Worm (Caenorhabditis elegans) whole organism, L1 larva: ENCODE measurements around the gene spe-39.

ENCODE experiments used
- C04F5.9 ChIP-seq: sonication (generic microtip); optimal IDR thresholded peaks from 2 replicates; lab custom pipeline; 2016; ENCODE audit warnings: missing genetic modification characterization, missing compliant biosample characterization
- ama-1 ChIP-seq: fragments of 150-350 bp; optimal IDR thresholded peaks from 2 replicates; lab custom pipeline; 2014
- blmp-1 ChIP-seq: fragments of 150-350 bp; optimal IDR thresholded peaks from 2 replicates; lab custom pipeline; 2014; ENCODE audit warnings: missing biosample characterization, missing genetic modification characterization
- ces-1 ChIP-seq: fragments of 150-350 bp; optimal IDR thresholded peaks from 2 replicates; lab custom pipeline; 2014; ENCODE audit warnings: missing biosample characterization, missing genetic modification reagents, missing genetic modification characterization
- dsc-1 ChIP-seq: sonication (generic microtip); optimal IDR thresholded peaks from 2 replicates; lab custom pipeline; 2016; ENCODE audit warnings: mild to moderate bottlenecking, missing genetic modification characterization, missing compliant biosample characterization
- efl-1 ChIP-seq, 4 experiments: fragments of 150-350 bp; optimal IDR thresholded peaks in 3 of 4; peaks in 1 of 4; 1 replicate in 1 of 4; 2 replicates in 3 of 4; lab custom pipeline; 2014; ENCODE audit warnings: missing biosample characterization in 2 of 4, missing genetic modification characterization in 2 of 4, missing genetic modification reagents in 2 of 4
- egl-13 ChIP-seq: sonication (generic microtip); optimal IDR thresholded peaks from 2 replicates; lab custom pipeline; 2016; ENCODE audit warnings: missing genotype, missing genetic modification reagents, missing genetic modification characterization, missing compliant biosample characterization
- fkh-4 ChIP-seq: sonication (generic microtip); optimal IDR thresholded peaks from 2 replicates; lab custom pipeline; 2016; ENCODE audit warnings: missing compliant biosample characterization, missing genetic modification characterization, borderline replicate concordance
- fkh-8 ChIP-seq: sonication (generic microtip); optimal IDR thresholded peaks from 2 replicates; lab custom pipeline; 2016; ENCODE audit warnings: mild to moderate bottlenecking, missing genetic modification characterization, missing compliant biosample characterization
- lin-14 ChIP-seq: fragments of 200-800 bp; sonication (Bioruptor generic); optimal IDR thresholded peaks from 2 replicates; lab custom pipeline; 2018; ENCODE audit warnings: mild to moderate bottlenecking, missing genetic modification characterization, moderate library complexity, missing compliant biosample characterization
- lin-39 ChIP-seq: fragments of 150-350 bp; optimal IDR thresholded peaks from 2 replicates; lab custom pipeline; 2014; ENCODE audit warnings: missing biosample characterization, missing genetic modification reagents, missing genetic modification characterization
- mdl-1 ChIP-seq, 2 experiments: fragments of 150-350 bp; optimal IDR thresholded peaks; 2 replicates each; lab custom pipeline; 2014 to 2017; ENCODE audit warnings: missing biosample characterization in 2 of 2, missing genetic modification characterization in 2 of 2, inconsistent platforms in 1 of 2
- nhr-12 ChIP-seq: sonication (generic microtip); optimal IDR thresholded peaks from 2 replicates; lab custom pipeline; 2017; ENCODE audit warnings: missing biosample characterization, missing genetic modification characterization
- nhr-19 ChIP-seq: fragments of 200-800 bp; sonication (Bioruptor generic); conservative IDR thresholded peaks from 2 replicates; pipeline ENCODE4 v1.3.6; 2022; ENCODE audit warnings: missing genetic modification characterization, missing compliant biosample characterization
- nhr-20 ChIP-seq: sonication (generic microtip); optimal IDR thresholded peaks from 2 replicates; lab custom pipeline; 2016; ENCODE audit warnings: mild to moderate bottlenecking, missing genetic modification characterization, missing compliant biosample characterization
- nhr-71 ChIP-seq: sonication (generic microtip); optimal IDR thresholded peaks from 2 replicates; lab custom pipeline; 2016; ENCODE audit warnings: mild to moderate bottlenecking, missing genetic modification characterization, moderate library complexity, missing compliant biosample characterization
- nhr-77 ChIP-seq: fragments of 150-350 bp; optimal IDR thresholded peaks from 2 replicates; lab custom pipeline; 2014; ENCODE audit warnings: missing biosample characterization, missing genetic modification characterization
- nhr-84 ChIP-seq: sonication (generic microtip); optimal IDR thresholded peaks from 2 replicates; lab custom pipeline; 2017; ENCODE audit warnings: missing biosample characterization, missing genetic modification characterization
- nhr-85 ChIP-seq: sonication (generic microtip); peaks from one replicate; lab custom pipeline; 2016; ENCODE audit warnings: missing genetic modification characterization, inconsistent platforms, missing compliant biosample characterization
- nhr-90 ChIP-seq: sonication (generic microtip); optimal IDR thresholded peaks from 2 replicates; lab custom pipeline; 2016; ENCODE audit warnings: mild to moderate bottlenecking, missing genetic modification characterization, missing compliant biosample characterization; ENCODE audit not compliant: poor library complexity
- pag-3 ChIP-seq: sonication (generic microtip); optimal IDR thresholded peaks from 2 replicates; lab custom pipeline; 2017; ENCODE audit warnings: missing genetic modification characterization, mild to moderate bottlenecking, missing compliant biosample characterization, antibody characterized with exemption, borderline replicate concordance; ENCODE audit not compliant: insufficient read depth
- rnt-1 ChIP-seq: sonication (generic microtip); optimal IDR thresholded peaks from 2 replicates; lab custom pipeline; 2016; ENCODE audit warnings: mild to moderate bottlenecking, missing genetic modification characterization, moderate library complexity, missing compliant biosample characterization
- snu-23 ChIP-seq: sonication (generic microtip); optimal IDR thresholded peaks from 2 replicates; lab custom pipeline; 2016; ENCODE audit warnings: missing genetic modification characterization, missing compliant biosample characterization
- sox-4 ChIP-seq: sonication (generic microtip); optimal IDR thresholded peaks from 2 replicates; lab custom pipeline; 2016; ENCODE audit warnings: missing genetic modification characterization, missing compliant biosample characterization
- tlp-1 ChIP-seq: fragments of 150-350 bp; optimal IDR thresholded peaks from 2 replicates; lab custom pipeline; 2014; ENCODE audit warnings: missing biosample characterization, missing genetic modification characterization
- unc-30 ChIP-seq: sonication (generic microtip); optimal IDR thresholded peaks from 2 replicates; lab custom pipeline; 2017; ENCODE audit warnings: missing biosample characterization, missing genetic modification characterization
- xbp-1 ChIP-seq: sonication (generic microtip); optimal IDR thresholded peaks from 2 replicates; lab custom pipeline; 2016; ENCODE audit warnings: missing genetic modification characterization, missing compliant biosample characterization
- zag-1 ChIP-seq: fragments of 150-350 bp; optimal IDR thresholded peaks from 2 replicates; lab custom pipeline; 2014; ENCODE audit warnings: missing biosample characterization, missing genetic modification characterization
- ztf-4 ChIP-seq: fragments of 150-350 bp; optimal IDR thresholded peaks from 2 replicates; lab custom pipeline; 2014; ENCODE audit warnings: missing biosample characterization, missing genetic modification characterization

spe-39 gene

DNA sequence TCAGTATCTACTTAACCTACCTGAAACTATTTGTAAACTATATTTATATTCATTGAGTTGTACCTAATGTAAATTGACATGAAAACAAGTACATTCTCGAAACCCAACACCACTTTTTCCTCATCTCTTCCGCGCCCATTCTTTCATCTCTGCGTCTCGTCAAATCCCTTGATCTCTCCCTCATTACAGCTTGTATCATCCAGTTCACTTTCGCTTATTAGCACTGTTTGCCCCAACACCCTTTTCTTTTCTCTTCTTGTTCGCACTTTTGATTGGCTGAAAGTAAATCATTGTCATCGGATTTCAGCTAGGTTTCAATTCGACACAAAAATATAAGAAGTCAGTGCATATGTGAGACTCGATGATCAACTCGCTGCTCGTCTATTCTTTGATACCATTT lies 40.5 kb upstream of the spe-39 start, which contains the start of gene T25F10.3:
Gene T25F10.3 (plus strand): TSS at position 308 of the 400 bp plus-strand sequence.
- TF ChIP-seq blmp-1 (peak; percentile 79), ama-1 (lab: Kevin White, UChicago) (no peak), nhr-85 (peak; percentile 4)

DNA sequence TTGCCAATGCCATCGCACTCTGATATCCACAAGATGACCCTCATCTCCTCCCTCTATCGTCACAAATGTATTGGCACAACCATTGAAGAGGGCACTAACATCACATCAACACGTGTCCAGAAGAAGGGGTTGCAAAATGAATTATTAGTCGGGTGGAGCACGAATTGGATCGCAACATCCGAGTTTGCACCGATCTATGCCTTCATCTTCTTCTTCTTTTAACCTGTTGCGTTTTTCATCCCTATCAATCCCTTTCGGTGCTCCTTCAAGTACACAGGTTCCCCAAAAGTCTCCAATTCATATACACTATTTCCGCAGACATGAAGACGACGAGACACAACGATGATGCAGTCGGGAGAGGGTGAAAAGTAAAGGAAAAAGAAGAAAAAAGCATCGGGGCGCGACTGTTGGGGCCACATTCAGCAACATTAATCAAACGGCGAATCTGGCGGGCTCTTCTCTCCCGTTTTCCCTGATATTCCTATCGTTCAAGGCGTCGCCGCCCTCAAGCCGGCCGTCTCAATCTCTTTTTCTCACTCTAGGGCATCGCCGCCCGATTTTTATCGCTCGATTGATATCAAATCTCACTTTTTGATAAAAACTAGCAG lies 33.7 kb upstream of the spe-39 start:
- TF ChIP-seq snu-23 = peak; percentile 6
- peak; percentile 9 for TF ChIP-seq pag-3 (tag; lab: Kevin White, UChicago)
- TF ChIP-seq nhr-20 (tag; lab: Kevin White, UChicago) = peak; percentile 11
- peak; percentile 68 for TF ChIP-seq nhr-71 (tag; lab: Kevin White, UChicago)
- no peak for TF ChIP-seq efl-1 (optimal IDR thresholded peaks at IDR 0.05; lab: Kevin White, UChicago)
- TF ChIP-seq efl-1 (GFP tag; optimal IDR thresholded peaks at IDR 0.05 in 1 of 2; lab: Kevin White, UChicago) = peak in 1 of 2 experiments; percentile 64
- TF ChIP-seq nhr-19 (GFP tag; lab: Robert Waterston, UW) = peak; percentile 51
- TF ChIP-seq lin-14 (GFP tag; lab: Kevin White, UChicago) = peak; percentile 74
- no peak for TF ChIP-seq fkh-8 (tag; lab: Kevin White, UChicago)
- peak; percentile 19 for TF ChIP-seq rnt-1
- TF ChIP-seq xbp-1 (tag; lab: Kevin White, UChicago) = no peak

DNA sequence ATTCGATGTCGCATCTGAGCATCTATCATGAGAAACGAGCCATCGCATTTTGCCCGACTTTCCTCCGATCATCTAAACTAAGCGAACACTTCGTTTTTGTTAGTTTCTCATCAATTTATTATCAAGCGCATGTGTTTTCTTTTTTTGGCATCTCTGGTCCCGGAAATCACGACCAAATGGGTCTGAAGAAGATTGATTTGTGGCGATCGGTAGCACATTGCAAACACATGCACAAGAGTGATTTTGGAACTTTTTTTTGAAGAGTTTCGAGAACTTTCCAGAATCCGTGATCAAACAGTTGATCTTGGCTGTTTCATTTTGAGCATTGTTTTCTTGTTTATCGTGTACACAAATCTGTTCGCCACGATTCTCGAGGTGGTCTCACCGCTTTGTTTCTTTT lies 32.0 kb upstream of the spe-39 start:
- TF ChIP-seq zag-1 (tag; lab: Kevin White, UChicago) (no peak), sox-4 (tag; lab: Kevin White, UChicago) (no peak), rnt-1 (no peak), mdl-1 (tag; optimal IDR thresholded peaks at IDR 0.05; lab: Kevin White, UChicago) (no peak), dsc-1 (tag; lab: Kevin White, UChicago) (peak; percentile 84), tlp-1 (no peak), fkh-4 (tag; lab: Kevin White, UChicago) (peak; percentile 73), nhr-84 (tag; lab: Kevin White, UChicago) (no peak), unc-30 (no peak), nhr-90 (tag; lab: Kevin White, UChicago) (no peak), efl-1 (optimal IDR thresholded peaks at IDR 0.05; lab: Kevin White, UChicago) (no peak), efl-1 (GFP tag; optimal IDR thresholded peaks at IDR 0.05 in 1 of 2; lab: Kevin White, UChicago) (no peak)
- TF ChIP-seq, all 84 proteins: peak for 2

DNA sequence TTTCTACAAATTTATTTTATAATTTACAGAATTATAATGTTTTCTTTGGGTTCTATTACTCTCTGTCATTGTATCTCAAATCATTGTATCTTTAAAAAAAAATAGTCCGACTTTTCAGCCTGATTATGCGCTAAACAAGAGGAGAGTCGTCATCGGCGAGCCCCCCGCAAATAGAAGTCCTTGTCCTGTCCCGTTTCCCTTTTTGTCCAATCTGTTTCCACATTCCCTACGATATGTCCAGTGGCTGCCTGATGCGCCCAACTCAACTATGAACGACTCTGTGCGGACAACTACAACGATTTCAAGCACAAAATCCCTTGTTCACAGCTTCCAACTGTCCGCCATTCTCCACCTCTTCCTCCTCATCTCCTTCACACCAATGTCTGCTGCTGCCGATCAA lies 27.2 kb upstream of the spe-39 start, which contains the start of gene dbl-1:
Gene dbl-1 (plus strand): TSS at position 119 of the 400 bp plus-strand sequence.
- no peak for TF ChIP-seq ztf-4 (tag; lab: Kevin White, UChicago)
- TF ChIP-seq efl-1 (optimal IDR thresholded peaks at IDR 0.05; lab: Kevin White, UChicago) = no peak
- TF ChIP-seq efl-1 (GFP tag; optimal IDR thresholded peaks at IDR 0.05 in 1 of 2; lab: Kevin White, UChicago) = peak in 1 of 2 experiments; percentile 11
- TF ChIP-seq, all 84 proteins: peak for 1

DNA sequence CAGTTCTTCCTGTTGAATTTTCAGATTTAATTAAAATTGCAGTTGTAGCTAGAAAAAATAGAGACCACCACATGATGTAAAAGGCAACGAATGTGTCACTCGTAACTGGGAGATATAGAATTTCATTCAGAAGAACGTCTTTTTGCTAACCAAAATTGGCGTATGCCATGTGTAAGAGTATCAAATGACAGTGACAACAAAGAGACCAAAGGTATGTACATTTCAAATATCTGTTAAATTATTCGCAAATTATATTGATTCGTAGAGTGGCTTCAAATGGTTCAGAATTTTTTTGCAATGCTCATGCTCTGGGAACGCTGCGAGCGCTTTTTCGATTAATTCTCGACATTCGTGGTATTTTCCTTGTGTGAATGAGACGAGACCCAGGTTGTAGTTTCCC lies 22.9 kb upstream of the spe-39 start, which contains the start of gene T25F10.4:
Gene T25F10.4 (minus strand): TSS at position 101 of the 400 bp plus-strand sequence.
- no peak for TF ChIP-seq nhr-71 (tag; lab: Kevin White, UChicago)

DNA sequence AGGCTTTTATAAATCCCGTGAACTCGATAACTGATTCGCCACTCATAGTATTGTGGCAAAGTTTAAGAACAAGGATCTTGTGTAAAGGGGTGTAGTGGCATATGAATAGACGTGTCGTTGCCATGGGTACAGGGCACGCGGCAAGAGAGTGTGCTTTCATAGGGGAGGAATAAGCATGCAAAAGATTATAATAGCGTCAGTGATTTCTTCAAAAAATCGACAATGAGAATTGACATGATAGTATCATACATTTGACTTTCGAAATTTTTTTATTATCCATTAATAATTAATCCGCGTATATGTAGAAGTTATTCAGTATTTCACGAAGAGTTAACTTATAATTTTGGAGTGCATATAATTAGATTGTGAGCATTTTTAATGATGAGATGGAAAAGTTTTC lies 20.3 kb upstream of the spe-39 start, which contains the start of gene bbs-8:
Gene bbs-8 (minus strand): TSS at position 101 of the 400 bp plus-strand sequence.
- no peak for TF ChIP-seq nhr-77 (tag; lab: Kevin White, UChicago)
- TF ChIP-seq lin-39 = no peak
- no peak for TF ChIP-seq egl-13 (tag; lab: Kevin White, UChicago)
- TF ChIP-seq fkh-8 (tag; lab: Kevin White, UChicago) = peak; percentile 60
- no peak for TF ChIP-seq efl-1 (optimal IDR thresholded peaks at IDR 0.05; lab: Kevin White, UChicago)
- TF ChIP-seq efl-1 (GFP tag; optimal IDR thresholded peaks at IDR 0.05 in 1 of 2; lab: Kevin White, UChicago) = peak in 1 of 2 experiments; percentile 61

DNA sequence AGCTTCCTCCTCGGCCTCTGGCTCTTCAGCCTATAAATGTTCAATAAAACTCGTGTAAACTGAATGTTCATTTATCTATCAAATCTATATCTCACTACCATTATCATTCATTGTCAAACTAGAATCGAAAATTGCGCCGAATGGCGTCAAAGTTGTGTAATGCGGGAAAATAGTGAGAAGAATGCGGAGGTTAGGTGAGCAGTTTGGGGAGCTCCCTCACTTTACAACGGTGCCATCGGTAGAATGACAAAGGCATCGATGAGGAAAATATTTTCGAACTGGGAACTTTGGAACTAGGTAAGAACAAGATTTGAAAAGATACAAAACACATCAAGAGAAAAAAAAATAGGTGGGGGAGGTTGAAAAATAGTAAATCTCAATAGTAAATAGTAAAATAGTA lies 17.7 kb upstream of the spe-39 start:
- TF ChIP-seq nhr-71 (tag; lab: Kevin White, UChicago) = peak; percentile 37
- peak; percentile 52 for TF ChIP-seq rnt-1
- no peak for TF ChIP-seq egl-13 (tag; lab: Kevin White, UChicago)
- TF ChIP-seq nhr-12 (tag; lab: Kevin White, UChicago) = no peak
- peak; percentile 64 for TF ChIP-seq lin-14 (GFP tag; lab: Kevin White, UChicago)
- no peak for TF ChIP-seq C04F5.9
- TF ChIP-seq pag-3 (tag; lab: Kevin White, UChicago) = peak; percentile 99
- TF ChIP-seq ces-1 (GFP tag; lab: Kevin White, UChicago) = no peak
